Worm (Caenorhabditis elegans): ENCODE measurements around the gene pph-1.

pph-1 gene

DNA sequence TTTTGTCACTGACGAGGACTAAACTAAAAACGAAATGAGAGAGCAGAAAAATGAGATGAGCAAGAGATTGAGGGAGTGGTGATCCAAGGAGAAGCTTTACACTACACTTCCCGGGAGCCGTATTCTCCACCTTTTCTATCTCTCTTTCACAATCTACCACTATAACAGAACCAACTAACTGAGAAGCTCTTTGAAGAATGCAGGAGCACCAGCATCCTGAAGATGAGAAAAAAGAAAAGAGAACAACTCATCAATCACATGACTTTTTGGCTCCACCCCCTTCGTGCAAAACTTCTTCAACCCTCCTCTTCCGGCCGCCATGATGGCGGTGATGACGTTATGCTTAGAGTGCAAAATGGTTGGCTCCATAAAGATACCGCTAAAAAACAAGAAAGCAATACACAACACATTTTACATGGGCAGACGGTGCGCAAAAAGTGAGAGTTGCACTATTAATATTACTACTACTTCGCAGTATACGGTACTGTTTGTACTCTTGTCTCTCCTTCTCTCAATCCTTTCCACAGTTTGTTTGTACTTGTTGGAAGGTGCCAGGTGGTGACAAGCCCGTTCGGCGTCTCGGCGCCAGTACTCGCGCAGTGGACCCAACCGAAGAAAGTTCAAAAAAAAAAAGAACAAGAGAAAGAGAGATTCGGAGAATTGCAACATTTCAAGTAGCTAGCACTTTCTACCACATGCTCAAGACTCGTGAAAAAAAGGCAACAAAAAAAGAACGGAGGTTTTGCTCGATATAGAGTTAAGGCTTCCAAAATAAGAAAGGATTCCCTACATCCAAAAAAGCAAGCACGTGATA, 16.9 kb downstream of the pph-1 start:
- TF ChIP-seq cog-1 (tag; optimal IDR thresholded peaks at IDR 0.05) (no peak), med-1 (GFP tag; optimal IDR thresholded peaks at IDR 0.05; ENCODE audit: insufficient read depth) (no peak), ztf-23 (GFP tag; IDR thresholded peaks at IDR 0.05) (no peak), T22C8.4 (GFP tag; IDR thresholded peaks at IDR 0.05) (no peak), ref-1 (GFP tag; conservative IDR thresholded peaks at IDR 0.05) (no peak), klf-2 (GFP tag; conservative IDR thresholded peaks at IDR 0.05) (no peak), tab-1 (GFP tag; IDR thresholded peaks at IDR 0.05) (no peak)

DNA sequence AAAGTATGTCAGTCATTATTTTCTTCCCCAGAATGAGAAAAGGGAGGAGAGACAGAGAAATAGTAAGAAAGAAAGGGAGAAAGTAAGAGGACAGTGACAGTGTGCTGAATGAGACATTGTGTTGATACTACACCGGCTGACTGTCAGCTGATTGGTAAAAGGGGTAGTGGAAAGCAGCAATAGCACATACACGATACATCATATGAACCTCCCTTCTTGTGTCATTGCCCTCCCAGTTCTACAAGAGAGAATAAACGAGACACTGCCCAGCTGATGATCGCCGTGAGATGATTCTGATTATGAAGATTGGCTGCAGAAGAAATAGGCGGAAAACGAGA, 17.5 kb downstream of the pph-1 start:
- TF ChIP-seq cog-1 (tag; optimal IDR thresholded peaks at IDR 0.05) (no peak), T22C8.4 (GFP tag; IDR thresholded peaks at IDR 0.05) (no peak), tab-1 (GFP tag; IDR thresholded peaks at IDR 0.05) (no peak), klf-2 (GFP tag; conservative IDR thresholded peaks at IDR 0.05) (no peak), flt-1 (GFP tag; IDR thresholded peaks at IDR 0.05) (no peak), ztf-29 (GFP tag; IDR thresholded peaks at IDR 0.05) (no peak), med-1 (GFP tag; optimal IDR thresholded peaks at IDR 0.05; ENCODE audit: insufficient read depth) (no peak), ztf-23 (GFP tag; IDR thresholded peaks at IDR 0.05) (no peak), ref-1 (GFP tag; conservative IDR thresholded peaks at IDR 0.05) (no peak)

DNA sequence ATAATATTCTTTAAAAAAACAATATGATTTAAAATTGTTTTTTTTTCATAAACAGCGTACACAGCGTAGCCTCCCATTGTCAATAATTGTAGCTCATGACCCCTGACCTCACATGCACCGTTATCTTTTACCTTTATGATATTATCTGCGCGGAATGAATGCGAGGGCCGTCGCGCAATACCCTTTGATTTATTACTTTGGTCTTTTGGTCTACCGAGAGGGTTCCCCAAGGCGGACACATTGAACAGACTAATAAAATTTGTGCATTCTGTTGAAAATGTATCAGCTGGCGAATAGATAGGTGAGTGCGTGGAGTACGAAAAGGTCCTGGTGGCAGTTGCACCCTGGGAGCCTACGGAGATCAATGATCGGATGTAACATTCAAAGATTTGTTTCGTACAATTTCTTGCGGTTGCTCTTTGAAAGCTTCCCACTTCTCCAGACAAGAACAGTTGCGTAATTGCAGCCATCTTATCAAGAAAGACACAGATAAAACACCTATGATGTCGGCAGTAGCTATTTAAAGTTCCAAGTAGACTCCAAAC, 18.0 kb downstream of the pph-1 start:
- TF ChIP-seq ztf-23 (GFP tag; IDR thresholded peaks at IDR 0.05) = no peak
- no peak for TF ChIP-seq tab-1 (GFP tag; IDR thresholded peaks at IDR 0.05)
- TF ChIP-seq klf-2 (GFP tag; conservative IDR thresholded peaks at IDR 0.05) = no peak
- TF ChIP-seq cog-1 (tag; optimal IDR thresholded peaks at IDR 0.05) = no peak
- no peak for TF ChIP-seq flt-1 (GFP tag; IDR thresholded peaks at IDR 0.05)
- TF ChIP-seq T22C8.4 (GFP tag; IDR thresholded peaks at IDR 0.05) = no peak
- TF ChIP-seq ztf-29 (GFP tag; IDR thresholded peaks at IDR 0.05) = no peak
- TF ChIP-seq med-1 (GFP tag; optimal IDR thresholded peaks at IDR 0.05; ENCODE audit: insufficient read depth) = no peak
- no peak for TF ChIP-seq ref-1 (GFP tag; conservative IDR thresholded peaks at IDR 0.05)

DNA sequence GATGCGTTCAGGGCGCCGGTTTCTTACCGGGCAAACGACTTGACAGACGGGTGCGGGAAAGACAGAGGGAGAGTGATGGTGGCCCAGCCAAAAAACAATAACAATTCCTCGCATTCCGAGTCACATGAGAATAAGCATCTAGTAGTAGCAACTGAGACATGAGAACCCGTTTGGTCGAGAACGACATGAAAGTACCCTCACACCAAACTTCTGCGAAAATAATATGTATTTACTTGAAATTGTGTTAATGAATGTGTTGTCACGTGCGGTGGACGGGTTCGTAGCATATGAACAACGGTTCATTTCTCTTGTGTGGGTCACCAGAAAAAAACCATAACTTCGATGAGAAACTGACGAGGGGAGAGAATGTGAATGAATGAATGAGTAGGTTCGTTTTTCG, 18.5 kb downstream of the pph-1 start:
- TF ChIP-seq ztf-29 (GFP tag; IDR thresholded peaks at IDR 0.05) (no peak), cog-1 (tag; optimal IDR thresholded peaks at IDR 0.05) (no peak), ref-1 (GFP tag; conservative IDR thresholded peaks at IDR 0.05) (no peak), flt-1 (GFP tag; IDR thresholded peaks at IDR 0.05) (no peak), klf-2 (GFP tag; conservative IDR thresholded peaks at IDR 0.05) (no peak), T22C8.4 (GFP tag; IDR thresholded peaks at IDR 0.05) (no peak), tab-1 (GFP tag; IDR thresholded peaks at IDR 0.05) (no peak), ztf-23 (GFP tag; IDR thresholded peaks at IDR 0.05) (no peak), med-1 (GFP tag; optimal IDR thresholded peaks at IDR 0.05; ENCODE audit: insufficient read depth) (no peak)

DNA sequence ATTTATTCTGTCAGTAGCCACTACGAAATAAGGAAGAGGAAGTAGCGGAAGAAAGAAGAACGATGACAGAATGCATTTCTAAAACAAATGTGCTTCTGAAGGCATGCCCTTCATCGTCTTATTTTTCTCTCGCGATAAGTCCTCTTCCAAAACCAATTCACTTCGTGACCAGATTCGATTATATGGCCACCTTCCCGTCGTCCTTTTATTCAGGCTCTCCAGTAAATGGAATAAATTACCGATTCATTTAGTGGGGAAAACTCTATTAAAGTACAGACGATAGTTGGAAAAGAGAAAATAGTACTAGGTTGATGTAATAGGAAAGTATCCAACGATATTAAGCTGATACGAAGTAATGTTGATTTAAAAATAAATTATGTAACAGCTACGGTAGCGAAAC, 19.0 kb downstream of the pph-1 start:
- no peak for TF ChIP-seq med-1 (GFP tag; optimal IDR thresholded peaks at IDR 0.05; ENCODE audit: insufficient read depth)
- no peak for TF ChIP-seq ztf-29 (GFP tag; IDR thresholded peaks at IDR 0.05)
- no peak for TF ChIP-seq ref-1 (GFP tag; conservative IDR thresholded peaks at IDR 0.05)
- no peak for TF ChIP-seq tab-1 (GFP tag; IDR thresholded peaks at IDR 0.05)
- no peak for TF ChIP-seq T22C8.4 (GFP tag; IDR thresholded peaks at IDR 0.05)
- TF ChIP-seq cog-1 (tag; optimal IDR thresholded peaks at IDR 0.05) = no peak
- TF ChIP-seq klf-2 (GFP tag; conservative IDR thresholded peaks at IDR 0.05) = no peak
- TF ChIP-seq flt-1 (GFP tag; IDR thresholded peaks at IDR 0.05) = no peak
- TF ChIP-seq ztf-23 (GFP tag; IDR thresholded peaks at IDR 0.05) = no peak

- TF ChIP-seq T22C8.4 (GFP tag; IDR thresholded peaks at IDR 0.05) (no peak), med-1 (GFP tag; optimal IDR thresholded peaks at IDR 0.05; ENCODE audit: insufficient read depth) (no peak), klf-2 (GFP tag; conservative IDR thresholded peaks at IDR 0.05) (no peak), ref-1 (GFP tag; conservative IDR thresholded peaks at IDR 0.05) (no peak), cog-1 (tag; optimal IDR thresholded peaks at IDR 0.05) (no peak), tab-1 (GFP tag; IDR thresholded peaks at IDR 0.05) (no peak), ztf-23 (GFP tag; IDR thresholded peaks at IDR 0.05) (no peak), flt-1 (GFP tag; IDR thresholded peaks at IDR 0.05) (no peak), ztf-29 (GFP tag; IDR thresholded peaks at IDR 0.05) (no peak)
Measured at ce11 chrV:10721912-10722426, 19.6 kb downstream of the pph-1 start.

DNA sequence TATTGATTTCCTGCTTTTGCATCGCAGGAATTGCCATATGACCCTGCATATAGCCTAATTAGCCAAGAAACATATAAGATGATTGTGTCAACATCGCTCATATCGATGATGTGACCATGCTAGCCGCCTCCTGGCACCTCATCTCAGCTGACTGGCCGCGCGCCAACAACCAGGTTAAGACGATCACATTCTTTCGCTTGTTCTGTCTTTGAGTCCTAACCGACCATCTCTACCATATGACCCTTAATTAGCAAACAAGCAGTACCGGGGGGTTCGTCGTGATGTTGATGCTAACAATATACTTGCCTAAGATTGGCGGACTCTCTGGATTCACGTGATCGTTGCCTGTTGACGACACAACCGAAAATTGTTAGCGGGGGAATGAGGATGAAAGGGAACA, 20.2 kb downstream of the pph-1 start:
- TF ChIP-seq klf-2 (GFP tag; conservative IDR thresholded peaks at IDR 0.05) (no peak), T22C8.4 (GFP tag; IDR thresholded peaks at IDR 0.05) (no peak), tab-1 (GFP tag; IDR thresholded peaks at IDR 0.05) (no peak), med-1 (GFP tag; optimal IDR thresholded peaks at IDR 0.05; ENCODE audit: insufficient read depth) (no peak), ref-1 (GFP tag; conservative IDR thresholded peaks at IDR 0.05) (no peak), ztf-23 (GFP tag; IDR thresholded peaks at IDR 0.05) (no peak), cog-1 (tag; optimal IDR thresholded peaks at IDR 0.05) (no peak), flt-1 (GFP tag; IDR thresholded peaks at IDR 0.05) (no peak), ztf-29 (GFP tag; IDR thresholded peaks at IDR 0.05) (no peak)

DNA sequence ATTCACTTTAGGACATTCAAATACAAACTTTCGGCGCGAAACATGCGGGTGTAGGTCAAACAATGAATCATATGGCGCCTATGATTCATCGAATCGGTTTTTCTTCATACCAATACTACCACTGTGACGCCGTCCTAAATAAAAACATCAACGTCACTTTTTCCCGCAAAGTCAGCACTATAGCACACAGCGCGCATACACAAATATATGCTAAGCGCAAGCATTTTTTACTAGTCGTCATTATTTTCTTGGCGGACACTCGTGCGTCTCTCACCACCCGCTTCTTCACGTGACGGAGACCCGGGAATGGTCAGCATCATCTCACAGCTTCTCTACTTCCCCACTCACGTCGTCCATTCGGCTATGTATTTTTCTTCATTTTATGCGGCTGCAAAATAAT, 20.8 kb downstream of the pph-1 start:
- no peak for TF ChIP-seq ztf-23 (GFP tag; IDR thresholded peaks at IDR 0.05)
- no peak for TF ChIP-seq flt-1 (GFP tag; IDR thresholded peaks at IDR 0.05)
- no peak for TF ChIP-seq tab-1 (GFP tag; IDR thresholded peaks at IDR 0.05)
- TF ChIP-seq klf-2 (GFP tag; conservative IDR thresholded peaks at IDR 0.05) = no peak
- TF ChIP-seq T22C8.4 (GFP tag; IDR thresholded peaks at IDR 0.05) = no peak
- TF ChIP-seq med-1 (GFP tag; optimal IDR thresholded peaks at IDR 0.05; ENCODE audit: insufficient read depth) = no peak
- TF ChIP-seq cog-1 (tag; optimal IDR thresholded peaks at IDR 0.05) = no peak
- no peak for TF ChIP-seq ref-1 (GFP tag; conservative IDR thresholded peaks at IDR 0.05)
- TF ChIP-seq ztf-29 (GFP tag; IDR thresholded peaks at IDR 0.05) = no peak

- TF ChIP-seq T22C8.4 (GFP tag; IDR thresholded peaks at IDR 0.05) (no peak), ref-1 (GFP tag; conservative IDR thresholded peaks at IDR 0.05) (no peak), tab-1 (GFP tag; IDR thresholded peaks at IDR 0.05) (no peak), cog-1 (tag; optimal IDR thresholded peaks at IDR 0.05) (no peak), med-1 (GFP tag; optimal IDR thresholded peaks at IDR 0.05; ENCODE audit: insufficient read depth) (no peak), ztf-23 (GFP tag; IDR thresholded peaks at IDR 0.05) (no peak), klf-2 (GFP tag; conservative IDR thresholded peaks at IDR 0.05) (no peak), flt-1 (GFP tag; IDR thresholded peaks at IDR 0.05) (no peak), ztf-29 (GFP tag; IDR thresholded peaks at IDR 0.05) (no peak)
Measured at ce11 chrV:10723583-10723982, 21.2 kb downstream of the pph-1 start.

Measured in whole organism, midembryonic.